Worm (Caenorhabditis elegans): Measurements from ENCODE around the gene mel-32.

Gene mel-32

DNA sequence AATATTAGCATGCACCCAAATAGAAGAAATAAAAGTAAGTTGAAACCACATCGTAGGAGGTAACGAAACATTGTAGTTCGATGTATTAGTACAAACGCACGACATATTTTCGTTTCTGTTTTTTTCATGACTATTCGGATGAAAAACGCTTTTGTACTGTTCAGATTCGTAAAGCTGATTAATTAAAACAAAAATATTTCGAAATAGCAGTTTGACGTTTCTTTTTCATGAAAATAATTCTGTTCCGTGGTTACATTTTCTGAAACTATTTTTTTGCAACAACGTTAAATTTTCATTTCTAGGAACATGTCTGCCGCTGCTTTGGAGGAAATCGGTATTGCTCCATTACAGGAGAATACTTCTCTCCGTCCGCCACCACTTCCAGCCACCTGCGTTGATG lies 46.7 kb upstream of the mel-32 start, which contains the start of gene rpt-3:
Gene rpt-3, plus strand, starts transcription at position 301 of the 400 bp plus-strand sequence.
- TF ChIP-seq pax-3 (tag; optimal IDR thresholded peaks at IDR 0.05) (no peak), ceh-8 (GFP tag; optimal IDR thresholded peaks at IDR 0.05) (no peak), elt-3 (tag; optimal IDR thresholded peaks at IDR 0.05) (no peak), dpl-1 (GFP tag; optimal IDR thresholded peaks at IDR 0.05) (no peak), F16B12.6 (tag; optimal IDR thresholded peaks at IDR 0.05) (no peak), hlh-17 (GFP tag; optimal IDR thresholded peaks at IDR 0.05; ENCODE audit: borderline replicate concordance) (no peak), ceh-88 (GFP tag; IDR thresholded peaks at IDR 0.05) (no peak), sox-4 (tag; optimal IDR thresholded peaks at IDR 0.05) (no peak), unc-130 (tag; optimal IDR thresholded peaks at IDR 0.05) (no peak), sup-37 (GFP tag; optimal IDR thresholded peaks at IDR 0.05) (no peak)

- peak; percentile 52 for TF ChIP-seq rnt-1 (tag; optimal IDR thresholded peaks at IDR 0.05)
- TF ChIP-seq C16A3.4 (tag; optimal IDR thresholded peaks at IDR 0.05), result peak; percentile 49
- peak; percentile 5 to 50 (median 33) for TF ChIP-seq ceh-82 (tag; optimal IDR thresholded peaks at IDR 0.05)
- TF ChIP-seq nhr-47 (tag; optimal IDR thresholded peaks at IDR 0.05), result no peak
- TF ChIP-seq lin-15B (tag; optimal IDR thresholded peaks at IDR 0.05), result peak; percentile 13
- TF ChIP-seq lin-14 (GFP tag; optimal IDR thresholded peaks at IDR 0.05), result no peak
- peak; percentile 72 to 76 for TF ChIP-seq lsy-2 (tag; optimal IDR thresholded peaks at IDR 0.05)
- no peak for TF ChIP-seq lin-39 (tag; optimal IDR thresholded peaks at IDR 0.05)
- no peak for TF ChIP-seq nhr-237 (tag; optimal IDR thresholded peaks at IDR 0.05)
- TF ChIP-seq ama-1 (optimal IDR thresholded peaks at IDR 0.05), result no peak
- TF ChIP-seq nhr-20 (tag; optimal IDR thresholded peaks at IDR 0.05), result peak; percentile 62
- no peak for TF ChIP-seq jun-1 (tag; optimal IDR thresholded peaks at IDR 0.05)
- TF ChIP-seq nhr-85 (tag), result peak; percentile 79
- peak; percentile 16 for TF ChIP-seq snpc-4 (tag; optimal IDR thresholded peaks at IDR 0.05)
- peak in 1 of 2 experiments; percentile 36 for TF ChIP-seq mdl-1 (tag; optimal IDR thresholded peaks at IDR 0.05)
- TF ChIP-seq lin-35 (GFP tag; optimal IDR thresholded peaks at IDR 0.05), result peak; percentile 54 to 64
- peak; percentile 55 for TF ChIP-seq nhr-19 (GFP tag; conservative IDR thresholded peaks at IDR 0.05)
- peak; percentile 98 for TF ChIP-seq skn-1 (tag; optimal IDR thresholded peaks at IDR 0.05)
- TF ChIP-seq efl-1 (optimal IDR thresholded peaks at IDR 0.05), result peak; percentile 64 to 77
- TF ChIP-seq efl-1 (GFP tag; optimal IDR thresholded peaks at IDR 0.05 in 1 of 2), result peak; percentile 72 to 96
- no peak for TF ChIP-seq nhr-76 (tag; optimal IDR thresholded peaks at IDR 0.05)
- peak; percentile 39 for TF ChIP-seq dsc-1 (tag; optimal IDR thresholded peaks at IDR 0.05)
- peak; percentile 28 for TF ChIP-seq fos-1 (tag; optimal IDR thresholded peaks at IDR 0.05)
- peak; percentile 36 for TF ChIP-seq mep-1 (tag; optimal IDR thresholded peaks at IDR 0.05)
- peak; percentile 95 for TF ChIP-seq F16B12.6 (tag; optimal IDR thresholded peaks at IDR 0.05)
- peak; percentile 43 for TF ChIP-seq blmp-1 (tag; optimal IDR thresholded peaks at IDR 0.05)
- no peak for TF ChIP-seq elt-3 (tag; optimal IDR thresholded peaks at IDR 0.05)
- TF ChIP-seq nhr-84 (tag; optimal IDR thresholded peaks at IDR 0.05), result no peak
- no peak for TF ChIP-seq vab-15 (tag; optimal IDR thresholded peaks at IDR 0.05)
- TF ChIP-seq nhr-71 (tag; optimal IDR thresholded peaks at IDR 0.05), result peak; percentile 65
- TF ChIP-seq xbp-1 (tag; optimal IDR thresholded peaks at IDR 0.05), result peak; percentile 49
- peak; percentile 7 for TF ChIP-seq fkh-8 (tag; optimal IDR thresholded peaks at IDR 0.05)
- peak; percentile 24 for TF ChIP-seq nhr-90 (tag; optimal IDR thresholded peaks at IDR 0.05; ENCODE audit: poor library complexity)
- no peak for TF ChIP-seq grh-1 (GFP tag; IDR thresholded peaks at IDR 0.05)
- peak; percentile 16 for TF ChIP-seq lin-13 (GFP tag; optimal IDR thresholded peaks at IDR 0.05)
- TF ChIP-seq dpl-1 (GFP tag; optimal IDR thresholded peaks at IDR 0.05), result peak; percentile 66 to 74 (median 72)
- TF ChIP-seq isw-1 (GFP tag; IDR thresholded peaks at IDR 0.05), result peak; percentile 36
- peak; percentile 50 for TF ChIP-seq swsn-7 (tag; optimal IDR thresholded peaks at IDR 0.05)
- TF ChIP-seq pag-3 (tag; optimal IDR thresholded peaks at IDR 0.05; ENCODE audit: borderline replicate concordance, insufficient read depth), result no peak
Observed at ce11 chrIII:6488916-6489315, 46.1 kb upstream of the mel-32 start.

Data from whole organism, L1 larva.